Fruit fly (Drosophila melanogaster) whole organism, embryonic: ENCODE data around the gene Fdh.
A peak's percentile ranks its signal among the peaks of the same experiment; 100 is the strongest.

Experiments
- ATbp ChIP-seq: fragments of 200-800 bp; sonication (Bioruptor generic); optimal IDR thresholded peaks from 2 replicates; lab custom pipeline; 2017; ENCODE audit warnings: missing biosample characterization, mild to moderate bottlenecking, missing genetic modification characterization, missing genetic modification reagents
- Awh ChIP-seq: fragments of 200-800 bp; sonication (Bioruptor generic); IDR thresholded peaks from 2 replicates; pipeline ENCODE4, ENCODE4 v1.3.6; 2022; ENCODE audit warnings: missing biosample characterization, missing genetic modification characterization
- CG11085 ChIP-seq: fragments of 200-800 bp; sonication (Bioruptor generic); IDR thresholded peaks from 2 replicates; pipeline ENCODE4 v1.3.6; 2022; ENCODE audit warnings: missing biosample characterization, missing genetic modification characterization
- CG12299 ChIP-seq: fragments of 200-800 bp; sonication (Bioruptor generic); optimal IDR thresholded peaks from 2 replicates; lab custom pipeline; 2018; ENCODE audit warnings: missing biosample characterization, mild to moderate bottlenecking, missing genetic modification characterization
- CG12391 ChIP-seq: fragments of 200-800 bp; sonication (Bioruptor generic); optimal IDR thresholded peaks from 3 replicates; lab custom pipeline; 2018; ENCODE audit warnings: missing biosample characterization, mild to moderate bottlenecking, missing genetic modification characterization, moderate library complexity
- CG14710 ChIP-seq: fragments of 200-800 bp; sonication (Bioruptor generic); optimal IDR thresholded peaks from 3 replicates; lab custom pipeline; 2019; ENCODE audit warnings: missing biosample characterization, mild to moderate bottlenecking, missing genetic modification characterization, moderate library complexity
- CG15011 ChIP-seq: fragments of 200-800 bp; sonication (Bioruptor generic); optimal IDR thresholded peaks from 3 replicates; lab custom pipeline; 2018; ENCODE audit warnings: missing biosample characterization, mild to moderate bottlenecking, missing genetic modification characterization
- CG2678 ChIP-seq: fragments of 200-800 bp; sonication (Bioruptor generic); optimal IDR thresholded peaks from 3 replicates; lab custom pipeline; 2019; ENCODE audit warnings: missing biosample characterization, mild to moderate bottlenecking, missing genetic modification characterization, moderate library complexity
- CG32767 ChIP-seq: fragments of 200-800 bp; sonication (Bioruptor generic); IDR thresholded peaks from 2 replicates; pipeline ENCODE4 v1.3.6; 2022; ENCODE audit warnings: missing biosample characterization, missing genetic modification characterization
- CG4360 ChIP-seq: fragments of 200-800 bp; sonication (Bioruptor generic); IDR thresholded peaks from 2 replicates; pipeline ENCODE4 v1.3.6; 2022; ENCODE audit warnings: missing biosample characterization, missing genetic modification characterization
- CG5180 ChIP-seq: fragments of 200-800 bp; sonication (Bioruptor generic); optimal IDR thresholded peaks from 3 replicates; lab custom pipeline; 2017; ENCODE audit warnings: missing biosample characterization, missing genetic modification characterization, mild to moderate bottlenecking, moderate library complexity, missing genetic modification reagents
- CG6683 ChIP-seq: fragments of 200-800 bp; sonication (Bioruptor generic); optimal IDR thresholded peaks from 2 replicates; lab custom pipeline; 2017; ENCODE audit warnings: missing biosample characterization, mild to moderate bottlenecking, missing genetic modification characterization, missing genetic modification reagents
- CG8290 ChIP-seq, 3 experiments: fragments of 200-800 bp; sonication (Bioruptor generic); optimal IDR thresholded peaks; 2 replicates each; lab custom pipeline; 2016 to 2019; ENCODE audit warnings: missing biosample characterization in 3 of 3, missing genetic modification characterization in 3 of 3, mild to moderate bottlenecking in 2 of 3, moderate library complexity in 1 of 3
- CG8944 ChIP-seq: fragments of 200-800 bp; sonication (Bioruptor generic); optimal IDR thresholded peaks from 3 replicates; lab custom pipeline; 2016; ENCODE audit warnings: missing biosample characterization, missing genetic modification characterization
- Camta ChIP-seq: fragments of 200-800 bp; sonication (Bioruptor generic); optimal IDR thresholded peaks from 2 replicates; lab custom pipeline; 2016; ENCODE audit warnings: missing biosample characterization, missing genetic modification characterization
- Elba2 ChIP-seq: fragments of 200-800 bp; sonication (Bioruptor generic); optimal IDR thresholded peaks from 3 replicates; lab custom pipeline; 2016; ENCODE audit warnings: missing biosample characterization, missing genetic modification characterization
- Ets65A ChIP-seq: fragments of 200-800 bp; sonication (Bioruptor generic); peaks from one replicate; lab custom pipeline; 2016; ENCODE audit warnings: missing biosample characterization, missing genetic modification characterization
- HLH3B ChIP-seq: fragments of 200-800 bp; sonication (Bioruptor generic); IDR thresholded peaks from 2 replicates; pipeline ENCODE4 v1.3.6; 2022; ENCODE audit warnings: missing biosample characterization, missing genetic modification characterization
- HmgD ChIP-seq: fragments of 200-800 bp; sonication (Bioruptor generic); optimal IDR thresholded peaks from 3 replicates; lab custom pipeline; 2016; ENCODE audit warnings: missing biosample characterization, missing genetic modification characterization
- HmgZ ChIP-seq: fragments of 200-800 bp; sonication (Bioruptor generic); optimal IDR thresholded peaks from 2 replicates; lab custom pipeline; 2018; ENCODE audit warnings: missing biosample characterization, mild to moderate bottlenecking, missing genetic modification characterization
- Hr78 ChIP-seq, 2 experiments: fragments of 200-800 bp in 1 of 2; fragments of >200 bp in 1 of 2; sonication (Bioruptor generic) in 1 of 2; optimal IDR thresholded peaks; 2 replicates each; lab custom pipeline; 2017 to 2019; ENCODE audit warnings: missing biosample characterization in 2 of 2, missing genetic modification characterization in 2 of 2, mild to moderate bottlenecking in 1 of 2, moderate library complexity in 1 of 2
- Hsf ChIP-seq: fragments of 200-800 bp; sonication (Bioruptor generic); optimal IDR thresholded peaks from 3 replicates; lab custom pipeline; 2016; ENCODE audit warnings: missing biosample characterization, missing genetic modification characterization
- Kr ChIP-seq: fragments of 200-800 bp; sonication (Bioruptor generic); optimal IDR thresholded peaks from 2 replicates; lab custom pipeline; 2017; ENCODE audit warnings: missing biosample characterization, mild to moderate bottlenecking, missing genetic modification characterization
- Lpt ChIP-seq: fragments of >200 bp; optimal IDR thresholded peaks from 2 replicates; lab custom pipeline; 2018; ENCODE audit warnings: missing biosample characterization, missing genetic modification characterization
- NK7.1 ChIP-seq: fragments of 200-800 bp; sonication (Bioruptor generic); optimal IDR thresholded peaks from 3 replicates; lab custom pipeline; 2016; ENCODE audit warnings: missing biosample characterization, missing genetic modification characterization
- Oaz ChIP-seq: fragments of 200-800 bp; sonication (Bioruptor generic); IDR thresholded peaks from 2 replicates; pipeline ENCODE4 v1.3.6; 2022; ENCODE audit warnings: missing biosample characterization, missing genetic modification characterization
- Pdp1 ChIP-seq, 2 experiments: fragments of 200-800 bp; sonication (Bioruptor generic); optimal IDR thresholded peaks; 3 replicates each; lab custom pipeline; 2016; ENCODE audit warnings: missing biosample characterization in 2 of 2, missing genetic modification characterization in 2 of 2, mild to moderate bottlenecking in 1 of 2, moderate library complexity in 1 of 2
- Sry-δ ChIP-seq: fragments of 200-800 bp; sonication (Bioruptor generic); optimal IDR thresholded peaks from 2 replicates; lab custom pipeline; 2016; ENCODE audit warnings: missing biosample characterization, missing genetic modification characterization
- TFAM ChIP-seq: fragments of 200-800 bp; sonication (Bioruptor generic); optimal IDR thresholded peaks from 2 replicates; lab custom pipeline; 2017; ENCODE audit warnings: missing biosample characterization, missing genetic modification characterization, inconsistent platforms
- az2 ChIP-seq: fragments of 200-800 bp; sonication (Bioruptor generic); optimal IDR thresholded peaks from 3 replicates; lab custom pipeline; 2016; ENCODE audit warnings: missing biosample characterization, missing genetic modification characterization
- btn ChIP-seq: fragments of 200-800 bp; sonication (Bioruptor generic); optimal IDR thresholded peaks from 2 replicates; lab custom pipeline; 2016; ENCODE audit warnings: missing biosample characterization, missing genetic modification characterization
- dati ChIP-seq: fragments of 200-800 bp; sonication (Bioruptor generic); IDR thresholded peaks from 2 replicates; pipeline ENCODE4 v1.3.6; 2022; ENCODE audit warnings: missing biosample characterization, missing genetic modification characterization
- dysf ChIP-seq: fragments of 200-800 bp; sonication (Bioruptor generic); IDR thresholded peaks from 3 replicates; pipeline ENCODE4 v1.3.6; 2022; ENCODE audit warnings: missing biosample characterization, missing genetic modification characterization
- emc ChIP-seq: fragments of 200-800 bp; sonication (Bioruptor generic); optimal IDR thresholded peaks from 2 replicates; lab custom pipeline; 2016; ENCODE audit warnings: missing biosample characterization, missing genetic modification characterization
- gcm ChIP-seq: fragments of 200-800 bp; sonication (Bioruptor generic); optimal IDR thresholded peaks from 2 replicates; lab custom pipeline; 2019; ENCODE audit warnings: missing biosample characterization, mild to moderate bottlenecking, missing genetic modification characterization, moderate library complexity
- insv ChIP-seq, 2 experiments: fragments of 200-800 bp; sonication (Bioruptor generic); optimal IDR thresholded peaks; 3 replicates each; lab custom pipeline; 2016 to 2018; ENCODE audit warnings: missing biosample characterization in 2 of 2, missing genetic modification characterization in 2 of 2
- lmd ChIP-seq: fragments of 200-800 bp; sonication (Bioruptor generic); IDR thresholded peaks from 2 replicates; pipeline ENCODE4 v1.3.6; 2022; ENCODE audit warnings: missing biosample characterization, missing genetic modification characterization
- mam ChIP-seq: fragments of 200-800 bp; sonication (Bioruptor generic); optimal IDR thresholded peaks from 3 replicates; lab custom pipeline; 2016; ENCODE audit warnings: missing biosample characterization, missing genetic modification characterization
- nerfin-2 ChIP-seq: fragments of 200-800 bp; sonication (Bioruptor generic); IDR thresholded peaks from 2 replicates; pipeline ENCODE4 v1.3.6; 2022; ENCODE audit warnings: missing biosample characterization, missing genetic modification characterization; ENCODE audit not compliant: partially characterized antibody
- odd ChIP-seq: fragments of 200-800 bp; sonication (Bioruptor generic); optimal IDR thresholded peaks from 2 replicates; lab custom pipeline; 2017; ENCODE audit warnings: missing biosample characterization, mild to moderate bottlenecking, missing genetic modification characterization
- otp ChIP-seq: fragments of 200-800 bp; sonication (Bioruptor generic); IDR thresholded peaks from 3 replicates; pipeline ENCODE4, ENCODE4 v1.3.6; 2022; ENCODE audit warnings: missing biosample characterization, missing genetic modification characterization
- pho ChIP-seq: fragments of 200-800 bp; sonication (Bioruptor generic); optimal IDR thresholded peaks from 2 replicates; lab custom pipeline; 2016; ENCODE audit warnings: missing biosample characterization, missing genetic modification characterization
- pnt ChIP-seq: fragments of 200-800 bp; sonication (Bioruptor generic); optimal IDR thresholded peaks from 3 replicates; lab custom pipeline; 2016; ENCODE audit warnings: missing biosample characterization, missing genetic modification characterization
- sens ChIP-seq: fragments of 200-800 bp; sonication (Bioruptor generic); peaks from one replicate; lab custom pipeline; 2016; ENCODE audit warnings: missing biosample characterization, missing genetic modification characterization
- sim ChIP-seq: fragments of 200-800 bp; sonication (Bioruptor generic); IDR thresholded peaks from 2 replicates; pipeline ENCODE4 v1.3.6; 2022; ENCODE audit warnings: missing biosample characterization, missing genetic modification characterization
- slou ChIP-seq: fragments of 200-800 bp; sonication (Bioruptor generic); optimal IDR thresholded peaks from 3 replicates; lab custom pipeline; 2016; ENCODE audit warnings: missing biosample characterization, missing genetic modification characterization
- ttk ChIP-seq: fragments of 200-800 bp; sonication (Bioruptor generic); IDR thresholded peaks from 2 replicates; pipeline ENCODE4 v2.1.2; 2022; ENCODE audit warnings: missing biosample characterization, missing genetic modification characterization

Gene Fdh

DNA sequence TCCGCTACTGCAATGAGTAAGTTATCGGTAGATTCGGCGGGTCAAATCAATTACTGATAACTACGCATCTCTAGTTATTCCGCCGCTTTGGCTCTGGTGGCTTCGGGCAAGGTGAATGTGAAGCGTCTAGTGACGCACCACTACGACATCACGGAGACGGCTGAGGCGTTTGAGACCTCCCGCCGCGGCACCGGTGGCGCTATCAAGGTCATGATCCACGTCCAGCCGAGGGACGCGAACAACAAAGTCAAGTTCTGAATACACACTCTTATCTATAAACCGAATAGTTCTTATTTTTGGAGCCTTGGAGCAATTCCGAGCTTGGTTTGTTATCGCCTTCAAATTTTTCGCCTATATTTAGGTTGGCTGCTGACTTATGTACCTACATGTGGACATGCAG lies 5.6 kb upstream of the Fdh start (continued):
- TF ChIP-seq TFAM (GFP tag; lab: Kevin White, UChicago): no peak
- TF ChIP-seq mam: no peak
- TF ChIP-seq Hr78 (GFP tag; optimal IDR thresholded peaks at IDR 0.05; lab: Kevin White, UChicago): peak in 1 of 2 experiments; percentile 27
- TF ChIP-seq Camta: no peak
- TF ChIP-seq insv (GFP tag; optimal IDR thresholded peaks at IDR 0.05; lab: Kevin White, UChicago): no peak

DNA sequence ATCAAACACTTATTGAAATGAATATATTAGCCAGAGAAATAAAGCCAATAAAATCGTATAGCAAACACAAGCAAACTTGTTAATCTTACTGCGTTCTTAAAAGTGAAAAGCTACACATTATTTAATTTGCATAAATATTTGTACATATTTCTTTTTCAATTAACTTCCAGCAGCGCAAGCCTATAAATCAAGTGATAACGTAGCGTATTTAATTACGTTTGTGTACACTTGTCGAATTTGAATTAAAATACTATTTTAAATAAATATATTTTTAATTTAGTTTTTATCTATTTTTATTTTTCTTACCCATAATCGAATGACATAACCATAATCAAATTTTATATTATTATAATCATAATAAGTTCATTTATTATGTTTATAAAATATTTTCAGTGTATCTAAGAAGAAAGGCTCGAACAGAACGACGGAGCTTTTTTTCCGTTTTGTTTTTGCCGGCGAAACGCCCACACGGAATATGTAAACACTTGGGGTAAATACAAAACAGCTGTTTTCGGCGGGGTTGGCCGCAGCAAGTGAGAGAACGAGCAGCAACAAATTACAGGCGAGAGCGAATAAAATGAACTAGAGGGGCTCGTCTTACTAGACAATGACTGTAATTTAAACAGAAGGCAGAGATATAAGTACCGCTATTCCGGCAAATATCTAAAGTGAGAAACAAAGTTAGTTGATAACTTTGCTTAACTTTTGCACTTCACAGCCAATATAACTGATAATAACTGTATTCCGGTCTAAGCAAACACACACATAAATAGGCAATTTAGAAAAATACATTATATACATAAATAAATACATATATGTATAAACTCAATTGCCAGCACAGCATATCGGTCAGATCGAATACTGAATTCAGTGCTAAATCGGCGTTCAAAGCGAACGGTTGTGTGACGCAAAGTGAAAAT lies 3.6 kb upstream of the Fdh start, which contains the start of gene Sodh2:
Sodh2 (plus strand) TSS at position 870 of the 920 bp plus-strand sequence.
- TF ChIP-seq HmgZ (tag; lab: Kevin White, UChicago): peak; percentile 69
- TF ChIP-seq CG8944 (GFP tag; lab: Kevin White, UChicago): peak; percentile 53
- peak; percentile 79 for TF ChIP-seq dysf (GFP tag; lab: Robert Waterston, UW)
- TF ChIP-seq CG14710: peak; percentile 71
- TF ChIP-seq CG4360: no peak
- 0 out of 2 replicates have a peak, but pooled peaks have one; percentile 25 for TF ChIP-seq Oaz (GFP tag; lab: Robert Waterston, UW)
- no peak for TF ChIP-seq Kr (GFP tag; lab: Kevin White, UChicago)
- TF ChIP-seq CG15011 (GFP tag; lab: Kevin White, UChicago): peak; percentile 39
- peak; percentile 47 for TF ChIP-seq az2 (GFP tag; lab: Kevin White, UChicago)
- TF ChIP-seq nerfin-2: no peak
- 0 out of 2 replicates have a peak, but pooled peaks have one; percentile 36 for TF ChIP-seq CG32767 (GFP tag; lab: Robert Waterston, UW)
- no peak for TF ChIP-seq Sry-δ (GFP tag; lab: Kevin White, UChicago)
- peak; percentile 67 for TF ChIP-seq Hsf
- no peak for TF ChIP-seq emc
- TF ChIP-seq CG5180 (GFP tag; lab: Kevin White, UChicago): peak; percentile 68
- TF ChIP-seq HmgD (GFP tag; lab: Kevin White, UChicago): no peak
- peak; percentile 30 to 59 for TF ChIP-seq Pdp1 (GFP tag; optimal IDR thresholded peaks at IDR 0.05; lab: Kevin White, UChicago)
- peak; percentile 67 for TF ChIP-seq gcm (GFP tag; lab: Kevin White, UChicago)
- TF ChIP-seq pnt (GFP tag; lab: Kevin White, UChicago): peak; percentile 31
- peak; percentile 2 for TF ChIP-seq CG12299 (tag; lab: Kevin White, UChicago)
- peak; percentile 59 for TF ChIP-seq pho
- peak; percentile 37; the same call in 1 of the 3 replicates for TF ChIP-seq otp (GFP tag; lab: Robert Waterston, UW)
- TF ChIP-seq odd: peak; percentile 85
- no peak for TF ChIP-seq Elba2
- TF ChIP-seq CG8290 (GFP tag; optimal IDR thresholded peaks at IDR 0.05; lab: Kevin White, UChicago): no peak
- TF ChIP-seq CG8290 (tag; optimal IDR thresholded peaks at IDR 0.05; lab: Kevin White, UChicago): peak in 1 of 2 experiments; percentile 94
- TF ChIP-seq NK7.1 (GFP tag; lab: Kevin White, UChicago): peak; percentile 15
- peak; percentile 92 for TF ChIP-seq Ets65A (GFP tag; lab: Kevin White, UChicago)
- TF ChIP-seq HLH3B (GFP tag; lab: Robert Waterston, UW): peak; percentile 49; the same call in 1 of the 2 replicates
- TF ChIP-seq dati (GFP tag; lab: Robert Waterston, UW): 0 out of 2 replicates have a peak, but pooled peaks have one; percentile 34
- TF ChIP-seq CG2678 (tag; lab: Kevin White, UChicago): peak; percentile 89
- TF ChIP-seq ATbp (GFP tag; lab: Kevin White, UChicago): peak; percentile 90
- TF ChIP-seq CG12391 (tag; lab: Kevin White, UChicago): peak; percentile 77
- peak; percentile 75 for TF ChIP-seq CG6683 (GFP tag; lab: Kevin White, UChicago)
- peak; percentile 91 for TF ChIP-seq sens (GFP tag; lab: Kevin White, UChicago)
- no peak for TF ChIP-seq btn (GFP tag; lab: Kevin White, UChicago)
- TF ChIP-seq Lpt: no peak
- peak; percentile 67; the same call in 1 of the 2 replicates for TF ChIP-seq Awh
- peak; percentile 83 for TF ChIP-seq lmd (GFP tag; lab: Robert Waterston, UW)
- peak; percentile 16 for TF ChIP-seq slou (GFP tag; lab: Kevin White, UChicago)
- no peak; the same call in 1 of the 2 replicates for TF ChIP-seq sim (GFP tag; lab: Robert Waterston, UW)
- no peak for TF ChIP-seq ttk (GFP tag; lab: Robert Waterston, UW)
- TF ChIP-seq CG11085 (GFP tag; lab: Robert Waterston, UW): peak; percentile 82
